Worm (Caenorhabditis elegans) whole organism, L1 larva: ENCODE data around the gene H01G02.4.
"Not testable (repeated sequence)": the region's sequence is repeated elsewhere in the genome, so short reads cannot be mapped to it uniquely, and the experiment has no call there.

ENCODE experiments used
- C34B4.2 ChIP-seq: sonication (generic microtip); optimal IDR thresholded peaks from 2 replicates; lab custom pipeline; 2017; ENCODE audit warnings: mild to moderate bottlenecking, missing genetic modification characterization, missing compliant biosample characterization
- F16B12.6 ChIP-seq: fragments of 150-350 bp; optimal IDR thresholded peaks from 2 replicates; lab custom pipeline; 2014; ENCODE audit warnings: missing biosample characterization, missing genetic modification characterization
- aha-1 ChIP-seq: fragments of 150-350 bp; optimal IDR thresholded peaks from 2 replicates; lab custom pipeline; 2014; ENCODE audit warnings: missing biosample characterization, missing genetic modification characterization
- alr-1 ChIP-seq: fragments of 200-800 bp; sonication (Bioruptor generic); optimal IDR thresholded peaks from 2 replicates; lab custom pipeline; 2018; ENCODE audit warnings: borderline replicate concordance, mild to moderate bottlenecking, missing genetic modification characterization, missing compliant biosample characterization
- blmp-1 ChIP-seq: fragments of 150-350 bp; optimal IDR thresholded peaks from 2 replicates; lab custom pipeline; 2014; ENCODE audit warnings: missing biosample characterization, missing genetic modification characterization
- ceh-8 ChIP-seq: fragments of 200-800 bp; sonication (Bioruptor generic); optimal IDR thresholded peaks from 2 replicates; lab custom pipeline; 2018; ENCODE audit warnings: mild to moderate bottlenecking, missing genetic modification characterization, moderate library complexity, missing compliant biosample characterization
- ceh-88 ChIP-seq: fragments of 200-800 bp; sonication (Bioruptor generic); IDR thresholded peaks from 2 replicates; pipeline ENCODE4 v1.3.6; 2022; ENCODE audit warnings: missing genetic modification characterization, missing compliant biosample characterization
- ces-1 ChIP-seq: fragments of 150-350 bp; optimal IDR thresholded peaks from 2 replicates; lab custom pipeline; 2014; ENCODE audit warnings: missing biosample characterization, missing genetic modification reagents, missing genetic modification characterization
- elt-2 ChIP-seq: sonication (generic microtip); optimal IDR thresholded peaks from 2 replicates; lab custom pipeline; 2016; ENCODE audit warnings: missing genetic modification characterization, mild to moderate bottlenecking, inconsistent platforms, missing compliant biosample characterization, missing genetic modification reagents
- elt-3 ChIP-seq, 6 experiments: fragments of 150-350 bp in 1 of 6; sonication (generic microtip); optimal IDR thresholded peaks; 2 replicates each; lab custom pipeline; 2017 to 2018; ENCODE audit warnings: missing biosample characterization in 6 of 6, missing genetic modification characterization in 6 of 6, inconsistent platforms in 1 of 6
- ets-5 ChIP-seq: fragments of 200-800 bp; sonication (Bioruptor generic); IDR thresholded peaks from 2 replicates; pipeline ENCODE4 v1.3.6; 2022; ENCODE audit warnings: missing genetic modification characterization, missing compliant biosample characterization
- fkh-8 ChIP-seq: sonication (generic microtip); optimal IDR thresholded peaks from 2 replicates; lab custom pipeline; 2016; ENCODE audit warnings: mild to moderate bottlenecking, missing genetic modification characterization, missing compliant biosample characterization
- fos-1 ChIP-seq: fragments of 150-350 bp; optimal IDR thresholded peaks from 2 replicates; lab custom pipeline; 2014; ENCODE audit warnings: missing biosample characterization, missing genetic modification characterization
- hlh-17 ChIP-seq: fragments of 200-800 bp; sonication (Bioruptor generic); optimal IDR thresholded peaks from 2 replicates; lab custom pipeline; 2018; ENCODE audit warnings: missing genetic modification characterization, mild to moderate bottlenecking, missing compliant biosample characterization, moderate library complexity, borderline replicate concordance
- hpl-2 ChIP-seq: fragments of 150-350 bp; optimal IDR thresholded peaks from 2 replicates; lab custom pipeline; 2014; ENCODE audit warnings: missing biosample characterization, missing genetic modification reagents, missing genetic modification characterization
- jun-1 ChIP-seq: fragments of 150-350 bp; optimal IDR thresholded peaks from 2 replicates; lab custom pipeline; 2014; ENCODE audit warnings: missing biosample characterization, missing genetic modification reagents, missing genetic modification characterization
- lin-13 ChIP-seq: fragments of 150-350 bp; optimal IDR thresholded peaks from 2 replicates; lab custom pipeline; 2014; ENCODE audit warnings: missing biosample characterization, missing genetic modification reagents, missing genetic modification characterization
- lin-35 ChIP-seq, 2 experiments: fragments of 150-350 bp; optimal IDR thresholded peaks; 2 replicates each; lab custom pipeline; 2014; ENCODE audit warnings: missing biosample characterization in 2 of 2, missing genetic modification characterization in 2 of 2, missing genetic modification reagents in 2 of 2
- mab-9 ChIP-seq: fragments of 200-800 bp; sonication (Bioruptor generic); IDR thresholded peaks from 2 replicates; pipeline ENCODE4 v1.3.6; 2022; ENCODE audit warnings: missing genetic modification reagents, missing genetic modification characterization, missing compliant biosample characterization
- mdl-1 ChIP-seq, 2 experiments: fragments of 150-350 bp; optimal IDR thresholded peaks; 2 replicates each; lab custom pipeline; 2014 to 2017; ENCODE audit warnings: missing biosample characterization in 2 of 2, missing genetic modification characterization in 2 of 2, inconsistent platforms in 1 of 2
- mef-2 ChIP-seq: fragments of 150-350 bp; optimal IDR thresholded peaks from 2 replicates; lab custom pipeline; 2014; ENCODE audit warnings: missing biosample characterization, missing genetic modification characterization
- mep-1 ChIP-seq: fragments of 150-350 bp; optimal IDR thresholded peaks from 2 replicates; lab custom pipeline; 2014; ENCODE audit warnings: missing biosample characterization, missing genetic modification characterization
- nhr-19 ChIP-seq: fragments of 200-800 bp; sonication (Bioruptor generic); conservative IDR thresholded peaks from 2 replicates; pipeline ENCODE4 v1.3.6; 2022; ENCODE audit warnings: missing genetic modification characterization, missing compliant biosample characterization
- nhr-20 ChIP-seq: sonication (generic microtip); optimal IDR thresholded peaks from 2 replicates; lab custom pipeline; 2016; ENCODE audit warnings: mild to moderate bottlenecking, missing genetic modification characterization, missing compliant biosample characterization
- nhr-237 ChIP-seq: fragments of 150-350 bp; optimal IDR thresholded peaks from 2 replicates; lab custom pipeline; 2014; ENCODE audit warnings: missing biosample characterization, missing genetic modification characterization
- nhr-28 ChIP-seq: fragments of 150-350 bp; optimal IDR thresholded peaks from 2 replicates; lab custom pipeline; 2014; ENCODE audit warnings: missing biosample characterization, missing genetic modification characterization
- nhr-47 ChIP-seq: sonication (generic microtip); optimal IDR thresholded peaks from 2 replicates; lab custom pipeline; 2016; ENCODE audit warnings: mild to moderate bottlenecking, missing genetic modification characterization, moderate library complexity, missing compliant biosample characterization
- nhr-77 ChIP-seq: fragments of 150-350 bp; optimal IDR thresholded peaks from 2 replicates; lab custom pipeline; 2014; ENCODE audit warnings: missing biosample characterization, missing genetic modification characterization
- nhr-85 ChIP-seq: sonication (generic microtip); peaks from one replicate; lab custom pipeline; 2016; ENCODE audit warnings: missing genetic modification characterization, inconsistent platforms, missing compliant biosample characterization
- nhr-90 ChIP-seq: sonication (generic microtip); optimal IDR thresholded peaks from 2 replicates; lab custom pipeline; 2016; ENCODE audit warnings: mild to moderate bottlenecking, missing genetic modification characterization, missing compliant biosample characterization; ENCODE audit not compliant: poor library complexity
- pag-3 ChIP-seq: sonication (generic microtip); optimal IDR thresholded peaks from 2 replicates; lab custom pipeline; 2017; ENCODE audit warnings: missing genetic modification characterization, mild to moderate bottlenecking, missing compliant biosample characterization, antibody characterized with exemption, borderline replicate concordance; ENCODE audit not compliant: insufficient read depth
- pax-3 ChIP-seq: fragments of 200-800 bp; sonication (Bioruptor generic); optimal IDR thresholded peaks from 2 replicates; lab custom pipeline; 2018; ENCODE audit warnings: mild to moderate bottlenecking, missing genetic modification characterization, moderate library complexity, missing compliant biosample characterization
- rnt-1 ChIP-seq: sonication (generic microtip); optimal IDR thresholded peaks from 2 replicates; lab custom pipeline; 2016; ENCODE audit warnings: mild to moderate bottlenecking, missing genetic modification characterization, moderate library complexity, missing compliant biosample characterization
- snpc-4 ChIP-seq: fragments of 150-350 bp; optimal IDR thresholded peaks from 2 replicates; lab custom pipeline; 2014; ENCODE audit warnings: missing biosample characterization, missing genetic modification characterization
- sox-4 ChIP-seq: sonication (generic microtip); optimal IDR thresholded peaks from 2 replicates; lab custom pipeline; 2016; ENCODE audit warnings: missing genetic modification characterization, missing compliant biosample characterization
- sptf-1 ChIP-seq: fragments of 150-350 bp; optimal IDR thresholded peaks from 2 replicates; lab custom pipeline; 2014; ENCODE audit warnings: missing biosample characterization, missing genetic modification characterization
- sup-37 ChIP-seq: fragments of 200-800 bp; sonication (Bioruptor generic); optimal IDR thresholded peaks from 2 replicates; lab custom pipeline; 2018; ENCODE audit warnings: mild to moderate bottlenecking, missing genetic modification characterization, missing compliant biosample characterization
- swsn-7 ChIP-seq: sonication (generic microtip); optimal IDR thresholded peaks from 2 replicates; lab custom pipeline; 2016; ENCODE audit warnings: missing genetic modification characterization, missing compliant biosample characterization
- tlp-1 ChIP-seq: fragments of 150-350 bp; optimal IDR thresholded peaks from 2 replicates; lab custom pipeline; 2014; ENCODE audit warnings: missing biosample characterization, missing genetic modification characterization
- unc-86 ChIP-seq: sonication (generic microtip); optimal IDR thresholded peaks from 2 replicates; lab custom pipeline; 2016; ENCODE audit warnings: missing genetic modification characterization, missing compliant biosample characterization
- unc-98 ChIP-seq: fragments of 200-800 bp; sonication (Bioruptor generic); IDR thresholded peaks from 2 replicates; pipeline ENCODE4 v1.3.6; 2022; ENCODE audit warnings: missing genetic modification characterization, missing compliant biosample characterization
- xbp-1 ChIP-seq: sonication (generic microtip); optimal IDR thresholded peaks from 2 replicates; lab custom pipeline; 2016; ENCODE audit warnings: missing genetic modification characterization, missing compliant biosample characterization
- ztf-4 ChIP-seq: fragments of 150-350 bp; optimal IDR thresholded peaks from 2 replicates; lab custom pipeline; 2014; ENCODE audit warnings: missing biosample characterization, missing genetic modification characterization

H01G02.4 gene

ce11 chrIV:11842121-11842520 lies 39.2 kb upstream of the H01G02.4 start, which contains the start of gene F38H4.3:
TSS of gene F38H4.3 (plus strand) at chrIV:11842421.
- TF ChIP-seq tlp-1 (tag; lab: Kevin White, UChicago) = no peak
- peak; percentile 7 for TF ChIP-seq fkh-8 (tag; lab: Kevin White, UChicago)
- TF ChIP-seq, all 84 proteins: peak for 1

- TF ChIP-seq aha-1 (tag; lab: Kevin White, UChicago) (no peak), jun-1 (tag; lab: Kevin White, UChicago) (no peak)
These were observed 35.7 kb upstream of the H01G02.4 start, which contains the start of gene fbxb-3 for ce11 chrIV:11838657-11839056. TSS of gene fbxb-3 (plus strand) at chrIV:11838957.

- TF ChIP-seq nhr-90 (tag; lab: Kevin White, UChicago) (no peak), mab-9 (GFP tag; lab: Robert Waterston, UW) (no peak), nhr-19 (GFP tag; lab: Robert Waterston, UW) (no peak)
- TF ChIP-seq, all 84 proteins: peak for 0
These were observed 30.5 kb upstream of the H01G02.4 start, which contains the start of gene M117.4 for ce11 chrIV:11833456-11833855. TSS of gene M117.4 (minus strand) at chrIV:11833556.

- not testable (repeated sequence) for TF ChIP-seq fkh-8 (tag; lab: Kevin White, UChicago); hlh-17 (GFP tag; lab: Kevin White, UChicago); C34B4.2
These were observed 25.1 kb upstream of the H01G02.4 start, which contains the start of gene M117.6 for ce11 chrIV:11828012-11828411. TSS of gene M117.6 (minus strand) at chrIV:11828112.

- TF ChIP-seq pag-3 (no peak), sox-4 (tag; lab: Kevin White, UChicago) (no peak), elt-3 (tag; optimal IDR thresholded peaks at IDR 0.05; lab: Kevin White, UChicago) (peak in 1 of 6 experiments; percentile 36), blmp-1 (tag; lab: Kevin White, UChicago) (peak; percentile 17), ces-1 (GFP tag; lab: Kevin White, UChicago) (no peak), hpl-2 (GFP tag; lab: Kevin White, UChicago) (no peak), fkh-8 (tag; lab: Kevin White, UChicago) (peak; percentile 21), tlp-1 (tag; lab: Kevin White, UChicago) (no peak), xbp-1 (tag; lab: Kevin White, UChicago) (peak; percentile 52), alr-1 (tag; lab: Kevin White, UChicago) (no peak), nhr-85 (peak; percentile 47), pax-3 (tag; lab: Kevin White, UChicago) (peak; percentile 38), nhr-77 (tag; lab: Kevin White, UChicago) (peak; percentile 1), mdl-1 (tag; optimal IDR thresholded peaks at IDR 0.05; lab: Kevin White, UChicago) (peak in 1 of 2 experiments; percentile 29), ets-5 (GFP tag; lab: Robert Waterston, UW) (no peak), mef-2 (tag; lab: Kevin White, UChicago) (no peak), lin-35 (GFP tag; optimal IDR thresholded peaks at IDR 0.05; lab: Kevin White, UChicago) (peak; percentile 90 to 93), lin-13 (peak; percentile 48), nhr-237 (no peak), fos-1 (tag; lab: Kevin White, UChicago) (peak; percentile 10), nhr-90 (tag; lab: Kevin White, UChicago) (no peak), sptf-1 (no peak), ceh-88 (GFP tag; lab: Robert Waterston, UW) (peak; percentile 21; the same call in 1 of the 2 replicates), elt-2 (tag; lab: Kevin White, UChicago) (no peak), unc-86 (tag; lab: Kevin White, UChicago) (peak; percentile 15), sup-37 (GFP tag; lab: Kevin White, UChicago) (no peak), F16B12.6 (peak; percentile 3), unc-98 (GFP tag; lab: Robert Waterston, UW) (no peak), ceh-8 (no peak), nhr-20 (peak; percentile 31), nhr-47 (tag; lab: Kevin White, UChicago) (peak; percentile 44), rnt-1 (tag; lab: Kevin White, UChicago) (peak; percentile 59), snpc-4 (tag; lab: Kevin White, UChicago) (no peak), ztf-4 (no peak), mep-1 (tag; lab: Kevin White, UChicago) (peak; percentile 35), nhr-28 (tag; lab: Kevin White, UChicago) (no peak), swsn-7 (tag; lab: Kevin White, UChicago) (peak; percentile 55)
These were observed 19.5 kb upstream of the H01G02.4 start for ce11 chrIV:11822454-11822853.
